Fruit fly (Drosophila melanogaster) whole organism, prepupa: ENCODE results near the gene CG43402.
A peak's percentile ranks its signal among the peaks of the same experiment; 100 is the strongest.

Source experiments
- CG3919 ChIP-seq: fragments of 200-800 bp; sonication (Bioruptor generic); optimal IDR thresholded peaks from 3 replicates; lab custom pipeline; 2016; ENCODE audit warnings: missing biosample characterization, missing genetic modification characterization
- CG6854 ChIP-seq: fragments of 200-800 bp; sonication (Bioruptor generic); optimal IDR thresholded peaks from 2 replicates; lab custom pipeline; 2017; ENCODE audit warnings: missing biosample characterization, mild to moderate bottlenecking, missing genetic modification characterization
- Lpt ChIP-seq: fragments of 200-800 bp; sonication (Bioruptor generic); optimal IDR thresholded peaks from 3 replicates; lab custom pipeline; 2016; ENCODE audit warnings: missing biosample characterization, missing genetic modification characterization

- peak; percentile 34 for TF ChIP-seq Lpt
- TF ChIP-seq CG6854 (GFP tag; lab: Kevin White, UChicago), result no peak
- TF ChIP-seq CG3919 (GFP tag; lab: Kevin White, UChicago), result peak; percentile 36
Measured at dm6 chr2L:1456305-1456704, 13.9 kb downstream of the CG43402 start.
